Worm (Caenorhabditis elegans) whole organism, young adult: ENCODE data around the gene ZK355.3.

ENCODE experiments used
- B0035.1 ChIP-seq: sonication (generic microtip); optimal IDR thresholded peaks from 2 replicates; lab custom pipeline; 2016; ENCODE audit warnings: missing genetic modification characterization, mild to moderate bottlenecking, missing compliant biosample characterization, missing genotype, missing genetic modification reagents
- C17E4.6 ChIP-seq: fragments of 200-800 bp; sonication (Bioruptor generic); IDR thresholded peaks from 2 replicates; pipeline ENCODE4 v1.3.6; 2022; ENCODE audit warnings: missing genetic modification reagents, missing genetic modification characterization, missing compliant biosample characterization
- D2030.7 ChIP-seq: fragments of 200-800 bp; sonication (Bioruptor generic); IDR thresholded peaks from 2 replicates; pipeline ENCODE4 v1.3.6; 2022; ENCODE audit warnings: missing genetic modification reagents, missing genetic modification characterization, missing compliant biosample characterization
- F33H1.4 ChIP-seq: fragments of 200-800 bp; sonication (Bioruptor generic); IDR thresholded peaks from 2 replicates; pipeline ENCODE4 v1.3.6; 2022; ENCODE audit warnings: missing genetic modification reagents, missing genetic modification characterization, missing compliant biosample characterization
- F39B2.1 ChIP-seq: fragments of 200-800 bp; sonication (Bioruptor generic); IDR thresholded peaks from 2 replicates; pipeline ENCODE4 v1.3.6; 2022; ENCODE audit warnings: missing genetic modification reagents, missing genetic modification characterization, missing compliant biosample characterization
- F55B11.4 ChIP-seq: sonication (generic microtip); optimal IDR thresholded peaks from 2 replicates; lab custom pipeline; 2016; ENCODE audit warnings: missing compliant biosample characterization, missing genetic modification characterization, borderline replicate concordance; ENCODE audit not compliant: insufficient read depth
- F57A8.1 ChIP-seq: fragments of 200-800 bp; sonication (Bioruptor generic); optimal IDR thresholded peaks from 2 replicates; lab custom pipeline; 2018; ENCODE audit warnings: mild to moderate bottlenecking, missing genetic modification characterization, moderate library complexity, missing compliant biosample characterization
- K12H6.12 ChIP-seq: fragments of 200-800 bp; sonication (Bioruptor generic); optimal IDR thresholded peaks from 2 replicates; lab custom pipeline; 2018; ENCODE audit warnings: mild to moderate bottlenecking, missing genetic modification characterization, missing compliant biosample characterization
- Y56A3A.18 ChIP-seq: fragments of 200-800 bp; sonication (Bioruptor generic); IDR thresholded peaks from 2 replicates; pipeline ENCODE4 v1.3.6; 2022; ENCODE audit warnings: missing genetic modification reagents, missing genetic modification characterization, missing compliant biosample characterization
- Y67H2A.10 ChIP-seq: fragments of 200-800 bp; sonication (Bioruptor generic); conservative IDR thresholded peaks from 2 replicates; pipeline ENCODE4 v1.3.6; 2022; ENCODE audit warnings: missing genetic modification reagents, missing genetic modification characterization, missing compliant biosample characterization
- Y79H2A.3 ChIP-seq: fragments of 200-800 bp; sonication (Bioruptor generic); conservative IDR thresholded peaks from 2 replicates; pipeline ENCODE4 v1.3.6; 2022; ENCODE audit warnings: missing genetic modification reagents, missing genetic modification characterization, missing compliant biosample characterization
- Y95B8A.8 ChIP-seq: fragments of 200-800 bp; sonication (Bioruptor generic); IDR thresholded peaks from 2 replicates; pipeline ENCODE4 v1.3.6; 2022; ENCODE audit warnings: missing genetic modification reagents, missing genetic modification characterization, missing compliant biosample characterization
- athp-1 ChIP-seq: sonication (generic microtip); optimal IDR thresholded peaks from 2 replicates; lab custom pipeline; 2017; ENCODE audit warnings: mild to moderate bottlenecking, missing genetic modification characterization, missing compliant biosample characterization
- attf-5 ChIP-seq: fragments of 200-800 bp; sonication (Bioruptor generic); optimal IDR thresholded peaks from 2 replicates; lab custom pipeline; 2018; ENCODE audit warnings: mild to moderate bottlenecking, missing genetic modification characterization, missing compliant biosample characterization
- cebp-1 ChIP-seq, 2 experiments: fragments of 200-800 bp in 1 of 2; sonication (Bioruptor generic) in 1 of 2; sonication (generic microtip) in 1 of 2; IDR thresholded peaks in 1 of 2; optimal IDR thresholded peaks in 1 of 2; 2 replicates each; pipeline versions ENCODE4 v1.3.6 to Lab custom; 2017 to 2022; ENCODE audit warnings: missing compliant biosample characterization in 2 of 2, missing genetic modification characterization in 2 of 2, mild to moderate bottlenecking in 1 of 2, missing genetic modification reagents in 1 of 2, moderate library complexity in 1 of 2
- cebp-2 ChIP-seq: fragments of 200-800 bp; sonication (Bioruptor generic); IDR thresholded peaks from 2 replicates; pipeline ENCODE4 v1.3.6; 2022; ENCODE audit warnings: missing genetic modification characterization, missing compliant biosample characterization
- ceh-91 ChIP-seq: fragments of 200-800 bp; sonication (Bioruptor generic); IDR thresholded peaks from 2 replicates; pipeline ENCODE4 v1.3.6; 2022; ENCODE audit warnings: missing genetic modification reagents, missing genetic modification characterization, missing compliant biosample characterization
- die-1 ChIP-seq: sonication (generic microtip); optimal IDR thresholded peaks from 2 replicates; lab custom pipeline; 2016; ENCODE audit warnings: missing genotype, mild to moderate bottlenecking, missing genetic modification characterization, missing compliant biosample characterization
- egrh-3 ChIP-seq: fragments of 200-800 bp; sonication (Bioruptor generic); IDR thresholded peaks from 2 replicates; pipeline ENCODE4 v1.3.6; 2022; ENCODE audit warnings: missing genetic modification reagents, missing genetic modification characterization, missing compliant biosample characterization
- ets-4 ChIP-seq: fragments of 200-800 bp; sonication (Bioruptor generic); optimal IDR thresholded peaks from 2 replicates; lab custom pipeline; 2018; ENCODE audit warnings: mild to moderate bottlenecking, missing genetic modification characterization, missing compliant biosample characterization
- hmg-1.2 ChIP-seq: fragments of 200-800 bp; sonication (Bioruptor generic); IDR thresholded peaks from 2 replicates; pipeline ENCODE4 v1.3.6; 2022; ENCODE audit warnings: missing genetic modification reagents, missing genetic modification characterization, missing compliant biosample characterization
- hsf-1 ChIP-seq: fragments of 200-800 bp; sonication (Bioruptor generic); IDR thresholded peaks from 2 replicates; pipeline ENCODE4 v1.3.6; 2022; ENCODE audit warnings: missing genetic modification reagents, missing genetic modification characterization, missing compliant biosample characterization
- lag-1 ChIP-seq: fragments of 200-800 bp; sonication (Bioruptor generic); IDR thresholded peaks from 2 replicates; pipeline ENCODE4 v1.3.6; 2022; ENCODE audit warnings: missing genetic modification reagents, missing genetic modification characterization, missing compliant biosample characterization
- lir-1 ChIP-seq: fragments of 200-800 bp; sonication (Bioruptor generic); conservative IDR thresholded peaks from 2 replicates; pipeline ENCODE4 v1.3.6; 2022; ENCODE audit warnings: missing genetic modification reagents, missing genetic modification characterization, missing compliant biosample characterization
- madf-10 ChIP-seq: sonication (generic microtip); optimal IDR thresholded peaks from 2 replicates; lab custom pipeline; 2016; ENCODE audit warnings: mild to moderate bottlenecking, missing genetic modification characterization, missing compliant biosample characterization
- madf-3 ChIP-seq: fragments of 200-800 bp; sonication (Bioruptor generic); IDR thresholded peaks from 2 replicates; pipeline ENCODE4 v1.3.6; 2022; ENCODE audit warnings: missing genetic modification reagents, missing genetic modification characterization, missing compliant biosample characterization
- mcd-1 ChIP-seq: fragments of 200-800 bp; sonication (Bioruptor generic); IDR thresholded peaks from 2 replicates; pipeline ENCODE4 v1.3.6; 2022; ENCODE audit warnings: missing genetic modification reagents, missing genetic modification characterization, missing compliant biosample characterization
- mel-28 ChIP-seq: sonication (generic microtip); optimal IDR thresholded peaks from 2 replicates; lab custom pipeline; 2016; ENCODE audit warnings: borderline replicate concordance, mild to moderate bottlenecking, missing genetic modification characterization, missing compliant biosample characterization
- mes-4 ChIP-seq: sonication (generic microtip); optimal IDR thresholded peaks from 2 replicates; lab custom pipeline; 2016; ENCODE audit warnings: missing genotype, missing genetic modification characterization, missing compliant biosample characterization
- nfyb-1 ChIP-seq: fragments of 200-800 bp; sonication (Bioruptor generic); IDR thresholded peaks from 2 replicates; pipeline ENCODE4 v1.3.6; 2022; ENCODE audit warnings: missing genetic modification reagents, missing genetic modification characterization, missing compliant biosample characterization
- nhr-179 ChIP-seq: sonication (generic microtip); optimal IDR thresholded peaks from 2 replicates; lab custom pipeline; 2016; ENCODE audit warnings: mild to moderate bottlenecking, missing genetic modification characterization, missing compliant biosample characterization
- nhr-80 ChIP-seq: sonication (generic microtip); optimal IDR thresholded peaks from 2 replicates; lab custom pipeline; 2016; ENCODE audit warnings: missing genetic modification characterization, missing compliant biosample characterization
- nhr-90 ChIP-seq: sonication (generic microtip); optimal IDR thresholded peaks from 2 replicates; lab custom pipeline; 2016; ENCODE audit warnings: missing genotype, mild to moderate bottlenecking, missing genetic modification characterization, missing compliant biosample characterization
- pha-4 ChIP-seq: fragments of 150-350 bp; sonication (generic microtip); optimal IDR thresholded peaks from 2 replicates; lab custom pipeline; 2014; ENCODE audit warnings: missing biosample characterization, missing genetic modification reagents, missing genetic modification characterization
- sea-2 ChIP-seq: fragments of 200-800 bp; sonication (Bioruptor generic); IDR thresholded peaks from 2 replicates; pipeline ENCODE4 v1.3.6; 2022; ENCODE audit warnings: missing genetic modification characterization, missing compliant biosample characterization
- unc-130 ChIP-seq: sonication (generic microtip); optimal IDR thresholded peaks from 2 replicates; lab custom pipeline; 2016; ENCODE audit warnings: missing genetic modification reagents, missing genetic modification characterization, missing compliant biosample characterization
- zfh-2 ChIP-seq: fragments of 200-800 bp; sonication (Bioruptor generic); conservative IDR thresholded peaks from 2 replicates; pipeline ENCODE4 v1.3.6; 2022; ENCODE audit warnings: missing genetic modification reagents, missing genetic modification characterization, missing compliant biosample characterization
- ztf-18 ChIP-seq: sonication (generic microtip); optimal IDR thresholded peaks from 2 replicates; lab custom pipeline; 2016; ENCODE audit warnings: missing genotype, mild to moderate bottlenecking, missing genetic modification characterization, missing compliant biosample characterization

The ZK355.3 gene

ce11 chrII:2922359-2922758 is 5.1 kb downstream of the ZK355.3 start:
- 0 out of 2 replicates have a peak, but pooled peaks have one; percentile 15 for TF ChIP-seq Y95B8A.8 (GFP tag; lab: Robert Waterston, UW)
- 0 out of 2 replicates have a peak, but pooled peaks have one; percentile 31 for TF ChIP-seq madf-3 (GFP tag; lab: Robert Waterston, UW)
- TF ChIP-seq nhr-80 (tag; lab: Kevin White, UChicago) = peak; percentile 63
- TF ChIP-seq hsf-1 (GFP tag; lab: Robert Waterston, UW) = no peak
- TF ChIP-seq cebp-1 (GFP tag; IDR thresholded peaks at IDR 0.05; lab: Robert Waterston, UW) = no peak
- TF ChIP-seq cebp-1 (tag; optimal IDR thresholded peaks at IDR 0.05; lab: Kevin White, UChicago) = peak; percentile 24

ce11 chrII:2921860-2922259 is 5.6 kb downstream of the ZK355.3 start:
- TF ChIP-seq cebp-2 (GFP tag; lab: Robert Waterston, UW) (no peak), ets-4 (no peak), B0035.1 (tag; lab: Kevin White, UChicago) (no peak), hmg-1.2 (GFP tag; lab: Robert Waterston, UW) (peak; percentile 90), mes-4 (no peak), F55B11.4 (tag; lab: Kevin White, UChicago) (no peak), F57A8.1 (GFP tag; lab: Kevin White, UChicago) (no peak), lag-1 (no peak), Y67H2A.10 (GFP tag; lab: Robert Waterston, UW) (no peak), die-1 (tag; lab: Kevin White, UChicago) (no peak), K12H6.12 (tag; lab: Kevin White, UChicago) (no peak), attf-5 (no peak), Y56A3A.18 (GFP tag; lab: Robert Waterston, UW) (no peak), nhr-90 (tag; lab: Kevin White, UChicago) (no peak), pha-4 (tag; lab: Kevin White, UChicago) (no peak), egrh-3 (GFP tag; lab: Robert Waterston, UW) (peak; percentile 45; the same call in 1 of the 2 replicates), lir-1 (no peak), C17E4.6 (GFP tag; lab: Robert Waterston, UW) (no peak), ceh-91 (no peak), nhr-179 (tag; lab: Kevin White, UChicago) (no peak), F33H1.4 (GFP tag; lab: Robert Waterston, UW) (no peak), D2030.7 (GFP tag; lab: Robert Waterston, UW) (no peak), ztf-18 (tag; lab: Kevin White, UChicago) (no peak), athp-1 (tag; lab: Kevin White, UChicago) (no peak), F39B2.1 (no peak), mcd-1 (0 out of 2 replicates have a peak, but pooled peaks have one; percentile 12), Y79H2A.3 (GFP tag; lab: Robert Waterston, UW) (no peak), nfyb-1 (no peak), madf-10 (no peak), mel-28 (tag; lab: Kevin White, UChicago) (no peak), unc-130 (GFP tag; lab: Kevin White, UChicago) (no peak), zfh-2 (GFP tag; lab: Robert Waterston, UW) (peak; percentile 79), sea-2 (GFP tag; lab: Robert Waterston, UW) (no peak)
